Fruit fly (Drosophila melanogaster) whole organism, embryonic: Measurements from ENCODE around the gene CG15814.

Source experiments
- Atf3 ChIP-seq: fragments of 200-800 bp; sonication (Bioruptor generic); optimal IDR thresholded peaks from 3 replicates; lab custom pipeline; 2016; ENCODE audit warnings: missing biosample characterization, missing genetic modification characterization
- Blimp-1 ChIP-seq: fragments of 200-800 bp; sonication (Bioruptor generic); optimal IDR thresholded peaks from 3 replicates; lab custom pipeline; 2018; ENCODE audit warnings: missing biosample characterization, missing genetic modification characterization, mild to moderate bottlenecking, moderate library complexity, missing genetic modification reagents
- CG10321 ChIP-seq: fragments of 200-800 bp; sonication (Bioruptor generic); IDR thresholded peaks from 2 replicates; pipeline ENCODE4 v1.3.6; 2022; ENCODE audit warnings: missing biosample characterization, missing genetic modification characterization
- CG11456 ChIP-seq: fragments of 200-800 bp; sonication (Bioruptor generic); IDR thresholded peaks from 3 replicates; pipeline ENCODE4 v1.3.6; 2022; ENCODE audit warnings: missing biosample characterization, missing genetic modification characterization
- CG11695 ChIP-seq: fragments of 200-800 bp; sonication (Bioruptor generic); IDR thresholded peaks from 3 replicates; pipeline ENCODE4 v1.3.6; 2022; ENCODE audit warnings: missing biosample characterization, missing genetic modification characterization
- CG12155 ChIP-seq: fragments of 200-800 bp; sonication (Bioruptor generic); optimal IDR thresholded peaks from 3 replicates; lab custom pipeline; 2016; ENCODE audit warnings: missing biosample characterization, missing genetic modification characterization
- CG13296 ChIP-seq: fragments of 200-800 bp; sonication (Bioruptor generic); optimal IDR thresholded peaks from 3 replicates; lab custom pipeline; 2018; ENCODE audit warnings: missing biosample characterization, mild to moderate bottlenecking, missing genetic modification characterization
- CG14050 ChIP-seq: fragments of 200-800 bp; sonication (Bioruptor generic); IDR thresholded peaks from 3 replicates; pipeline ENCODE4 v1.3.6; 2022; ENCODE audit warnings: missing biosample characterization, missing genetic modification characterization
- CG14860 ChIP-seq: fragments of 200-800 bp; sonication (Bioruptor generic); IDR thresholded peaks from 3 replicates; pipeline ENCODE4 v1.3.6; 2022; ENCODE audit warnings: missing biosample characterization, missing genetic modification characterization; ENCODE audit not compliant: partially characterized antibody
- CG15696 ChIP-seq: fragments of 200-800 bp; sonication (Bioruptor generic); optimal IDR thresholded peaks from 2 replicates; lab custom pipeline; 2019; ENCODE audit warnings: missing biosample characterization, mild to moderate bottlenecking, missing genetic modification characterization, moderate library complexity
- CG1602 ChIP-seq: fragments of 200-800 bp; sonication (Bioruptor generic); optimal IDR thresholded peaks from 3 replicates; lab custom pipeline; 2016; ENCODE audit warnings: missing biosample characterization, missing genetic modification characterization
- CG16779 ChIP-seq: fragments of 200-800 bp; sonication (Bioruptor generic); IDR thresholded peaks from 2 replicates; pipeline ENCODE4 v1.3.6; 2022; ENCODE audit warnings: missing biosample characterization, missing genetic modification characterization
- CG17829 ChIP-seq: fragments of 200-800 bp; optimal IDR thresholded peaks from 2 replicates; lab custom pipeline; 2019; ENCODE audit warnings: missing biosample characterization, mild to moderate bottlenecking, missing genetic modification characterization, moderate library complexity
- CG17912 ChIP-seq: fragments of 200-800 bp; sonication (Bioruptor generic); optimal IDR thresholded peaks from 2 replicates; lab custom pipeline; 2018; ENCODE audit warnings: missing biosample characterization, mild to moderate bottlenecking, missing genetic modification characterization
- CG18011 ChIP-seq: fragments of 200-800 bp; sonication (Bioruptor generic); optimal IDR thresholded peaks from 2 replicates; lab custom pipeline; 2017; ENCODE audit warnings: missing biosample characterization, missing genetic modification characterization, mild to moderate bottlenecking, moderate library complexity, missing genotype
- CG2116 ChIP-seq: fragments of 200-800 bp; sonication (Bioruptor generic); optimal IDR thresholded peaks from 3 replicates; lab custom pipeline; 2018; ENCODE audit warnings: missing biosample characterization, mild to moderate bottlenecking, missing genetic modification characterization
- CG31388 ChIP-seq: fragments of 200-800 bp; sonication (Bioruptor generic); optimal IDR thresholded peaks from 2 replicates; lab custom pipeline; 2016; ENCODE audit warnings: missing biosample characterization, missing genetic modification characterization
- CG34422 ChIP-seq: fragments of 200-800 bp; sonication (Bioruptor generic); IDR thresholded peaks from 3 replicates; pipeline ENCODE4 v1.3.6; 2022; ENCODE audit warnings: missing biosample characterization, missing genetic modification characterization
- CG3838 ChIP-seq: fragments of 200-800 bp; sonication (Bioruptor generic); optimal IDR thresholded peaks from 3 replicates; lab custom pipeline; 2016; ENCODE audit warnings: missing biosample characterization, missing genetic modification characterization
- CG4328 ChIP-seq: fragments of 200-800 bp; sonication (Bioruptor generic); optimal IDR thresholded peaks from 3 replicates; lab custom pipeline; 2017; ENCODE audit warnings: missing biosample characterization, missing genetic modification reagents, missing genetic modification characterization
- CG4360 ChIP-seq: fragments of 200-800 bp; sonication (Bioruptor generic); IDR thresholded peaks from 2 replicates; pipeline ENCODE4 v1.3.6; 2022; ENCODE audit warnings: missing biosample characterization, missing genetic modification characterization
- CG9932 ChIP-seq: fragments of 200-800 bp; sonication (Bioruptor generic); IDR thresholded peaks from 2 replicates; pipeline ENCODE4 v1.3.6; 2022; ENCODE audit warnings: missing biosample characterization, missing genetic modification characterization
- D19B ChIP-seq: fragments of 200-800 bp; sonication (Bioruptor generic); optimal IDR thresholded peaks from 2 replicates; lab custom pipeline; 2017; ENCODE audit warnings: missing biosample characterization, mild to moderate bottlenecking, missing genetic modification characterization
- Dek ChIP-seq: fragments of 200-800 bp; sonication (Bioruptor generic); optimal IDR thresholded peaks from 3 replicates; lab custom pipeline; 2019; ENCODE audit warnings: missing biosample characterization, mild to moderate bottlenecking, missing genetic modification characterization, moderate library complexity
- Ets65A ChIP-seq: fragments of 200-800 bp; sonication (Bioruptor generic); peaks from one replicate; lab custom pipeline; 2016; ENCODE audit warnings: missing biosample characterization, missing genetic modification characterization
- GATAe ChIP-seq: fragments of 200-800 bp; sonication (Bioruptor generic); conservative IDR thresholded peaks from 2 replicates; pipeline ENCODE4 v1.3.6; 2022; ENCODE audit warnings: missing biosample characterization, missing genetic modification characterization
- Hr3 ChIP-seq: fragments of 200-800 bp; sonication (Bioruptor generic); optimal IDR thresholded peaks from 3 replicates; lab custom pipeline; 2016; ENCODE audit warnings: missing biosample characterization, missing genetic modification characterization
- amos ChIP-seq: fragments of 200-800 bp; sonication (Bioruptor generic); IDR thresholded peaks from 2 replicates; pipeline ENCODE4 v1.3.6; 2022; ENCODE audit warnings: missing biosample characterization, missing genetic modification characterization; ENCODE audit not compliant: partially characterized antibody
- chinmo ChIP-seq: fragments of 200-800 bp; sonication (Bioruptor generic); IDR thresholded peaks from 4 replicates; pipeline ENCODE4 v1.3.6; 2022; ENCODE audit warnings: missing biosample characterization, missing genetic modification characterization; ENCODE audit not compliant: partially characterized antibody
- dati ChIP-seq: fragments of 200-800 bp; sonication (Bioruptor generic); IDR thresholded peaks from 2 replicates; pipeline ENCODE4 v1.3.6; 2022; ENCODE audit warnings: missing biosample characterization, missing genetic modification characterization
- fd64A ChIP-seq: fragments of 200-800 bp; sonication (Bioruptor generic); optimal IDR thresholded peaks from 3 replicates; lab custom pipeline; 2018; ENCODE audit warnings: missing biosample characterization, mild to moderate bottlenecking, missing genetic modification characterization
- hb ChIP-seq: fragments of 200-800 bp; sonication (Bioruptor generic); IDR thresholded peaks from 3 replicates; pipeline ENCODE4 v1.3.6; 2022; ENCODE audit warnings: missing biosample characterization, missing genetic modification characterization; ENCODE audit not compliant: partially characterized antibody
- jigr1 ChIP-seq: fragments of 200-800 bp; sonication (Bioruptor generic); IDR thresholded peaks from 3 replicates; pipeline ENCODE4 v1.3.6; 2022; ENCODE audit warnings: missing biosample characterization, missing genetic modification characterization
- jing ChIP-seq: fragments of 200-800 bp; sonication (Bioruptor generic); optimal IDR thresholded peaks from 2 replicates; lab custom pipeline; 2018; ENCODE audit warnings: missing biosample characterization, mild to moderate bottlenecking, missing genetic modification characterization
- jumu ChIP-seq: fragments of 200-800 bp; sonication (Bioruptor generic); optimal IDR thresholded peaks from 3 replicates; lab custom pipeline; 2016; ENCODE audit warnings: missing biosample characterization, missing genetic modification characterization
- kah ChIP-seq: fragments of 200-800 bp; sonication (Bioruptor generic); optimal IDR thresholded peaks from 2 replicates; lab custom pipeline; 2018; ENCODE audit warnings: missing biosample characterization, mild to moderate bottlenecking, missing genetic modification characterization
- lab ChIP-seq: fragments of 200-800 bp; sonication (Bioruptor generic); optimal IDR thresholded peaks from 3 replicates; lab custom pipeline; 2017; ENCODE audit warnings: missing biosample characterization, missing genetic modification characterization, mild to moderate bottlenecking, moderate library complexity, missing genetic modification reagents
- nerfin-2 ChIP-seq: fragments of 200-800 bp; sonication (Bioruptor generic); IDR thresholded peaks from 2 replicates; pipeline ENCODE4 v1.3.6; 2022; ENCODE audit warnings: missing biosample characterization, missing genetic modification characterization; ENCODE audit not compliant: partially characterized antibody
- pan ChIP-seq, 4 experiments: fragments of >200 bp in 3 of 4; fragments of 200-800 bp in 1 of 4; sonication (Bioruptor generic) in 1 of 4; optimal IDR thresholded peaks in 3 of 4; IDR thresholded peaks in 1 of 4; 2 replicates each; pipeline versions ENCODE4 v1.3.6 to Lab custom; 2017 to 2022; ENCODE audit warnings: missing biosample characterization in 2 of 4, missing genetic modification characterization in 2 of 4, mixed read lengths in 1 of 4
- slbo ChIP-seq: fragments of 200-800 bp; sonication (Bioruptor generic); IDR thresholded peaks from 2 replicates; pipeline ENCODE4 v1.3.6; 2022; ENCODE audit warnings: missing biosample characterization, missing genetic modification characterization
- ssp ChIP-seq: fragments of 200-800 bp; sonication (Bioruptor generic); IDR thresholded peaks from 2 replicates; pipeline ENCODE4 v1.3.6; 2022; ENCODE audit warnings: missing biosample characterization, missing genetic modification characterization
- stwl ChIP-seq: fragments of 200-800 bp; sonication (Bioruptor generic); optimal IDR thresholded peaks from 3 replicates; lab custom pipeline; 2018; ENCODE audit warnings: missing biosample characterization, mild to moderate bottlenecking, missing genetic modification characterization, moderate library complexity
- tgo ChIP-seq: fragments of 200-800 bp; sonication (Bioruptor generic); IDR thresholded peaks from 3 replicates; pipeline ENCODE4 v1.3.6; 2022; ENCODE audit warnings: missing biosample characterization, missing genetic modification characterization
- tll ChIP-seq, 2 experiments: fragments of 200-800 bp in 1 of 2; fragments of >200 bp in 1 of 2; sonication (Bioruptor generic) in 1 of 2; optimal IDR thresholded peaks; 2 replicates each; lab custom pipeline; 2017 to 2019; ENCODE audit warnings: missing biosample characterization in 2 of 2, missing genetic modification characterization in 2 of 2, mild to moderate bottlenecking in 1 of 2, moderate library complexity in 1 of 2
- twi ChIP-seq: fragments of 200-800 bp; optimal IDR thresholded peaks from 2 replicates; lab custom pipeline; 2019; ENCODE audit warnings: missing biosample characterization, mild to moderate bottlenecking, missing genetic modification characterization, moderate library complexity
- vfl ChIP-seq: fragments of 200-800 bp; sonication (Bioruptor generic); optimal IDR thresholded peaks from 2 replicates; lab custom pipeline; 2016; ENCODE audit warnings: missing biosample characterization, missing genetic modification characterization
- wek ChIP-seq: fragments of 200-800 bp; sonication (Bioruptor generic); optimal IDR thresholded peaks from 3 replicates; lab custom pipeline; 2018; ENCODE audit warnings: missing biosample characterization, mild to moderate bottlenecking, missing genetic modification characterization, moderate library complexity

Gene CG15814

dm6 chrX:17826807-17827703 is 23.1 kb downstream of the CG15814 start, which contains the start of gene Socs16D (continued):
- peak; percentile 94 for TF ChIP-seq CG2116 (GFP tag; lab: Kevin White, UChicago)
- TF ChIP-seq wek (GFP tag; lab: Kevin White, UChicago) = peak; percentile 5
- peak; percentile 97 for TF ChIP-seq hb (GFP tag; lab: Robert Waterston, UW)
- no peak for TF ChIP-seq tgo (GFP tag; lab: Robert Waterston, UW)
- no peak for TF ChIP-seq Atf3 (GFP tag; lab: Kevin White, UChicago)
- peak; percentile 93 for TF ChIP-seq nerfin-2
- TF ChIP-seq CG16779 = no peak
- TF ChIP-seq D19B = no peak
- 0 out of 2 replicates have a peak, but pooled peaks have one; percentile 9 for TF ChIP-seq ssp (GFP tag; lab: Robert Waterston, UW)
- peak; percentile 52 for TF ChIP-seq lab
- TF ChIP-seq CG1602 (GFP tag; lab: Kevin White, UChicago) = no peak
- TF ChIP-seq twi (tag; lab: Kevin White, UChicago) = no peak
- TF ChIP-seq CG11695 (GFP tag; lab: Robert Waterston, UW) = no peak
- TF ChIP-seq CG11456 (GFP tag; lab: Robert Waterston, UW) = peak; percentile 59; the same call in 1 of the 3 replicates
- no peak for TF ChIP-seq CG14050 (GFP tag; lab: Robert Waterston, UW)
- peak; percentile 99 for TF ChIP-seq amos
- TF ChIP-seq CG13296 (GFP tag; lab: Kevin White, UChicago) = peak; percentile 34
- peak; percentile 98 for TF ChIP-seq chinmo (GFP tag; lab: Robert Waterston, UW)
- no peak for TF ChIP-seq CG3838
- no peak for TF ChIP-seq CG17912
- TF ChIP-seq CG18011 (GFP tag; lab: Kevin White, UChicago) = no peak
- TF ChIP-seq CG12155 (GFP tag; lab: Kevin White, UChicago) = peak; percentile 36
- peak; percentile 18 for TF ChIP-seq vfl (GFP tag; lab: Kevin White, UChicago)
- no peak for TF ChIP-seq kah (GFP tag; lab: Kevin White, UChicago)
- no peak for TF ChIP-seq CG34422
- TF ChIP-seq dati (GFP tag; lab: Robert Waterston, UW) = no peak
- TF ChIP-seq CG10321 (GFP tag; lab: Robert Waterston, UW) = no peak
- TF ChIP-seq Dek (tag; lab: Kevin White, UChicago) = peak; percentile 52
- peak; percentile 7 for TF ChIP-seq Hr3 (GFP tag; lab: Kevin White, UChicago)
- TF ChIP-seq jigr1 (GFP tag; lab: Robert Waterston, UW) = no peak
- no peak for TF ChIP-seq pan (optimal IDR thresholded peaks at IDR 0.05; lab: Kevin White, UChicago)
- TF ChIP-seq pan (GFP tag; optimal IDR thresholded peaks at IDR 0.05 in 1 of 2, IDR thresholded peaks at IDR 0.05 in 1 of 2) = peak in 1 of 2 experiments; percentile 29
- no peak for TF ChIP-seq CG4360 (GFP tag; lab: Robert Waterston, UW)
- peak; percentile 28 for TF ChIP-seq CG17829 (tag; lab: Kevin White, UChicago)
- no peak for TF ChIP-seq GATAe
- TF ChIP-seq Ets65A (GFP tag; lab: Kevin White, UChicago) = peak; percentile 76
- TF ChIP-seq jing (GFP tag; lab: Kevin White, UChicago) = no peak
- TF ChIP-seq Blimp-1 = peak; percentile 43
- peak; percentile 30 for TF ChIP-seq CG15696 (tag; lab: Kevin White, UChicago)
- TF ChIP-seq tll (GFP tag; optimal IDR thresholded peaks at IDR 0.05; lab: Kevin White, UChicago) = peak in 1 of 2 experiments; percentile 12
- TF ChIP-seq CG14860 (GFP tag; lab: Robert Waterston, UW) = peak; percentile 94
- peak; percentile 53; the same call in 1 of the 2 replicates for TF ChIP-seq slbo (GFP tag; lab: Robert Waterston, UW)
- peak; percentile 83 for TF ChIP-seq CG9932 (GFP tag; lab: Robert Waterston, UW)
- no peak for TF ChIP-seq CG31388 (GFP tag; lab: Kevin White, UChicago)
- peak; percentile 24 for TF ChIP-seq CG4328 (GFP tag; lab: Kevin White, UChicago)
- peak; percentile 45 for TF ChIP-seq jumu (GFP tag; lab: Kevin White, UChicago)
- peak; percentile 82 for TF ChIP-seq stwl (tag; lab: Kevin White, UChicago)
- peak; percentile 18 for TF ChIP-seq fd64A
